Worm (Caenorhabditis elegans) whole organism, L1 larva: ENCODE results near the gene C05G5.7.
A peak's percentile ranks its signal among the peaks of the same experiment; 100 is the strongest.

Source experiments
- C04F5.9 ChIP-seq: sonication (generic microtip); optimal IDR thresholded peaks from 2 replicates; lab custom pipeline; 2016; ENCODE audit warnings: missing genetic modification characterization, missing compliant biosample characterization
- F16B12.6 ChIP-seq: fragments of 150-350 bp; optimal IDR thresholded peaks from 2 replicates; lab custom pipeline; 2014; ENCODE audit warnings: missing biosample characterization, missing genetic modification characterization
- Y116A8C.19 ChIP-seq: sonication (generic microtip); optimal IDR thresholded peaks from 2 replicates; lab custom pipeline; 2016; ENCODE audit warnings: missing compliant biosample characterization, missing genetic modification characterization, borderline replicate concordance
- aha-1 ChIP-seq: fragments of 150-350 bp; optimal IDR thresholded peaks from 2 replicates; lab custom pipeline; 2014; ENCODE audit warnings: missing biosample characterization, missing genetic modification characterization
- alr-1 ChIP-seq: fragments of 200-800 bp; sonication (Bioruptor generic); optimal IDR thresholded peaks from 2 replicates; lab custom pipeline; 2018; ENCODE audit warnings: borderline replicate concordance, mild to moderate bottlenecking, missing genetic modification characterization, missing compliant biosample characterization
- aly-2 ChIP-seq: fragments of 150-350 bp; optimal IDR thresholded peaks from 2 replicates; lab custom pipeline; 2014; ENCODE audit warnings: missing biosample characterization, missing genetic modification characterization
- ama-1 ChIP-seq: fragments of 150-350 bp; optimal IDR thresholded peaks from 2 replicates; lab custom pipeline; 2014
- blmp-1 ChIP-seq: fragments of 150-350 bp; optimal IDR thresholded peaks from 2 replicates; lab custom pipeline; 2014; ENCODE audit warnings: missing biosample characterization, missing genetic modification characterization
- ceh-8 ChIP-seq: fragments of 200-800 bp; sonication (Bioruptor generic); optimal IDR thresholded peaks from 2 replicates; lab custom pipeline; 2018; ENCODE audit warnings: mild to moderate bottlenecking, missing genetic modification characterization, moderate library complexity, missing compliant biosample characterization
- ceh-82 ChIP-seq, 3 experiments: fragments of 150-350 bp in 1 of 3; sonication (generic microtip) in 2 of 3; optimal IDR thresholded peaks; 2 replicates each; lab custom pipeline; 2014 to 2017; ENCODE audit warnings: missing biosample characterization in 3 of 3, missing genetic modification characterization in 3 of 3
- dsc-1 ChIP-seq: sonication (generic microtip); optimal IDR thresholded peaks from 2 replicates; lab custom pipeline; 2016; ENCODE audit warnings: mild to moderate bottlenecking, missing genetic modification characterization, missing compliant biosample characterization
- efl-1 ChIP-seq, 4 experiments: fragments of 150-350 bp; optimal IDR thresholded peaks in 3 of 4; peaks in 1 of 4; 1 replicate in 1 of 4; 2 replicates in 3 of 4; lab custom pipeline; 2014; ENCODE audit warnings: missing biosample characterization in 2 of 4, missing genetic modification characterization in 2 of 4, missing genetic modification reagents in 2 of 4
- efl-3 ChIP-seq: fragments of 200-800 bp; sonication (Bioruptor generic); optimal IDR thresholded peaks from 2 replicates; lab custom pipeline; 2018; ENCODE audit warnings: mild to moderate bottlenecking, missing genetic modification characterization, missing compliant biosample characterization
- elt-2 ChIP-seq: sonication (generic microtip); optimal IDR thresholded peaks from 2 replicates; lab custom pipeline; 2016; ENCODE audit warnings: missing genetic modification characterization, mild to moderate bottlenecking, inconsistent platforms, missing compliant biosample characterization, missing genetic modification reagents
- elt-3 ChIP-seq, 6 experiments: fragments of 150-350 bp in 1 of 6; sonication (generic microtip); optimal IDR thresholded peaks; 2 replicates each; lab custom pipeline; 2017 to 2018; ENCODE audit warnings: missing biosample characterization in 6 of 6, missing genetic modification characterization in 6 of 6, inconsistent platforms in 1 of 6
- hlh-17 ChIP-seq: fragments of 200-800 bp; sonication (Bioruptor generic); optimal IDR thresholded peaks from 2 replicates; lab custom pipeline; 2018; ENCODE audit warnings: missing genetic modification characterization, mild to moderate bottlenecking, missing compliant biosample characterization, moderate library complexity, borderline replicate concordance
- irx-1 ChIP-seq: sonication (generic microtip); optimal IDR thresholded peaks from 2 replicates; lab custom pipeline; 2016; ENCODE audit warnings: missing genetic modification characterization, missing compliant biosample characterization
- lin-13 ChIP-seq: fragments of 150-350 bp; optimal IDR thresholded peaks from 2 replicates; lab custom pipeline; 2014; ENCODE audit warnings: missing biosample characterization, missing genetic modification reagents, missing genetic modification characterization
- lin-14 ChIP-seq: fragments of 200-800 bp; sonication (Bioruptor generic); optimal IDR thresholded peaks from 2 replicates; lab custom pipeline; 2018; ENCODE audit warnings: mild to moderate bottlenecking, missing genetic modification characterization, moderate library complexity, missing compliant biosample characterization
- lin-35 ChIP-seq, 2 experiments: fragments of 150-350 bp; optimal IDR thresholded peaks; 2 replicates each; lab custom pipeline; 2014; ENCODE audit warnings: missing biosample characterization in 2 of 2, missing genetic modification characterization in 2 of 2, missing genetic modification reagents in 2 of 2
- mdl-1 ChIP-seq, 2 experiments: fragments of 150-350 bp; optimal IDR thresholded peaks; 2 replicates each; lab custom pipeline; 2014 to 2017; ENCODE audit warnings: missing biosample characterization in 2 of 2, missing genetic modification characterization in 2 of 2, inconsistent platforms in 1 of 2
- mep-1 ChIP-seq: fragments of 150-350 bp; optimal IDR thresholded peaks from 2 replicates; lab custom pipeline; 2014; ENCODE audit warnings: missing biosample characterization, missing genetic modification characterization
- nhr-11 ChIP-seq: fragments of 150-350 bp; optimal IDR thresholded peaks from 2 replicates; lab custom pipeline; 2014; ENCODE audit warnings: missing biosample characterization, missing genetic modification characterization
- nhr-12 ChIP-seq: sonication (generic microtip); optimal IDR thresholded peaks from 2 replicates; lab custom pipeline; 2017; ENCODE audit warnings: missing biosample characterization, missing genetic modification characterization
- nhr-237 ChIP-seq: fragments of 150-350 bp; optimal IDR thresholded peaks from 2 replicates; lab custom pipeline; 2014; ENCODE audit warnings: missing biosample characterization, missing genetic modification characterization
- nhr-76 ChIP-seq: sonication (generic microtip); optimal IDR thresholded peaks from 2 replicates; lab custom pipeline; 2017; ENCODE audit warnings: missing biosample characterization, missing genetic modification characterization
- nhr-85 ChIP-seq: sonication (generic microtip); peaks from one replicate; lab custom pipeline; 2016; ENCODE audit warnings: missing genetic modification characterization, inconsistent platforms, missing compliant biosample characterization
- pag-3 ChIP-seq: sonication (generic microtip); optimal IDR thresholded peaks from 2 replicates; lab custom pipeline; 2017; ENCODE audit warnings: missing genetic modification characterization, mild to moderate bottlenecking, missing compliant biosample characterization, antibody characterized with exemption, borderline replicate concordance; ENCODE audit not compliant: insufficient read depth
- tbx-2 ChIP-seq: sonication (generic microtip); optimal IDR thresholded peaks from 2 replicates; lab custom pipeline; 2016; ENCODE audit warnings: missing genetic modification characterization, missing compliant biosample characterization
- unc-62 ChIP-seq: fragments of 150-350 bp; optimal IDR thresholded peaks from 2 replicates; lab custom pipeline; 2014; ENCODE audit warnings: missing biosample characterization, missing genetic modification reagents, missing genetic modification characterization
- unc-86 ChIP-seq: sonication (generic microtip); optimal IDR thresholded peaks from 2 replicates; lab custom pipeline; 2016; ENCODE audit warnings: missing genetic modification characterization, missing compliant biosample characterization
- unc-98 ChIP-seq: fragments of 200-800 bp; sonication (Bioruptor generic); IDR thresholded peaks from 2 replicates; pipeline ENCODE4 v1.3.6; 2022; ENCODE audit warnings: missing genetic modification characterization, missing compliant biosample characterization
- zag-1 ChIP-seq: fragments of 150-350 bp; optimal IDR thresholded peaks from 2 replicates; lab custom pipeline; 2014; ENCODE audit warnings: missing biosample characterization, missing genetic modification characterization

Gene C05G5.7

DNA sequence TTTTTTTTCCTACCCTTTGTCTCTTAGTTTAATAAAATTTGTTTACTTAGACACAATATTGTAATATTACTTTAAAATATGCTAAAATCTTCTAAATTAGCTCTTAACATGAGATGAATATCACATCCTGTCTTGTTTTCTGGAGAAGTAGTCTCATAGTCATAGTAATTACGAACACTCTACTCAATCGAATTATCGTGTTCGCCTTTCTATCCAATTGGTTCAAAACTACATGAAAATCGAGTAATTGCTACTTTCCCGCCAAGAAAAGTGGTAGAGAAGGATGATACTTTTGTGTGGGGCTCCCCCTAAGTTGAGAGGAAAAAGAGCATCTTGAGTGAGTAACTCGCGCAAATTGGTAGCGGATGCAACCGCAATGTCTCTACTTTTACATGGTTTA lies 34.5 kb upstream of the C05G5.7 start:
- TF ChIP-seq ceh-8 (no peak), dsc-1 (peak; percentile 34), ceh-82 (tag; optimal IDR thresholded peaks at IDR 0.05; lab: Kevin White, UChicago) (no peak), lin-13 (no peak)

DNA sequence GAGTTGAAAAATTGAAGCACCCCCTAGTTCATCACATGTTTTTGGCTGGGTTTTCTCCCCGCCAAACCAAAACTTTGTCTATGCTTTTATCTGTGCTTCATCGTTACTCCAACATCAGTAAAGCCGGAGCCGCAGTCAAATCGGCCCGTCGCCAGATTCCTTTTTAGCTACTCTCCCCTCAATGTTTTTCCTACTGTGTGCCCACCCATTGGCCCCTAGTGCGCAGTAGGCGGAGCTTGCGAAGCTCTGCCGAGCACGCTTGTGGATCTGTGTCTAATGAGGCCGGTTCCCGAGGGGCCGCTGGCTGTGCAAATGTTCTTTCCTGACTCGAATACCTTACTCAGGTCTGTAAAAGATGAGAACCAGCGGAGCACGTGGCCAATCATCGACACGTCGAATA lies 32.7 kb upstream of the C05G5.7 start:
- no peak for TF ChIP-seq nhr-76 (tag; lab: Kevin White, UChicago)
- TF ChIP-seq lin-14 (GFP tag; lab: Kevin White, UChicago), result peak; percentile 37
- no peak for TF ChIP-seq unc-62
- peak; percentile 21 for TF ChIP-seq tbx-2 (tag; lab: Kevin White, UChicago)
- no peak for TF ChIP-seq hlh-17
- no peak for TF ChIP-seq efl-1 (optimal IDR thresholded peaks at IDR 0.05; lab: Kevin White, UChicago)
- peak in 1 of 2 experiments; percentile 93 for TF ChIP-seq efl-1 (GFP tag; optimal IDR thresholded peaks at IDR 0.05 in 1 of 2; lab: Kevin White, UChicago)

DNA sequence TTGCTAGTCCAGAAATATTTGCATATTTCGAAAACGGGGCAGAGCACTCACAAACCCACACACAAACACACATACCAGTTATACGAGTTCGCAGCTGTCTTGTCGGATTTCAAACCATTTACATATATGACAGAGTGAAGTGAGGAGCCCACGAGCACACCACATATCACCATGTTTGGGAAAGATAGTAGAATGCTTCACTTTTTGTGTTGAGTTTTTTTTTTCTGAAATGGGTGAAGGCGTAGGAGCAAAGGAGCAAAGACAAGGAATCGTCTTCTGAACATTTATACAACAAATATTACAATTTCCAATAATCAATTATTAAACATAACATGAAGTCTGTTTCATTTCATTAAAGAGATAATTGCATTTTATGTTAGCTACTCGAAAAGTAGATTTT lies 31.6 kb upstream of the C05G5.7 start:
- TF ChIP-seq elt-3 (tag; optimal IDR thresholded peaks at IDR 0.05; lab: Kevin White, UChicago), result no peak
- no peak for TF ChIP-seq C04F5.9 (tag; lab: Kevin White, UChicago)
- TF ChIP-seq irx-1, result no peak
- TF ChIP-seq mep-1 (tag; lab: Kevin White, UChicago), result no peak
- no peak for TF ChIP-seq aha-1 (tag; lab: Kevin White, UChicago)
- no peak for TF ChIP-seq aly-2 (tag; lab: Kevin White, UChicago)
- no peak for TF ChIP-seq ama-1 (lab: Kevin White, UChicago)
- TF ChIP-seq unc-98, result no peak
- no peak for TF ChIP-seq nhr-11 (tag; lab: Kevin White, UChicago)
- TF ChIP-seq unc-86 (tag; lab: Kevin White, UChicago), result no peak
- no peak for TF ChIP-seq hlh-17
- TF ChIP-seq efl-3 (GFP tag; lab: Kevin White, UChicago), result no peak
- TF ChIP-seq zag-1 (tag; lab: Kevin White, UChicago), result no peak
- TF ChIP-seq alr-1 (tag; lab: Kevin White, UChicago), result no peak
- no peak for TF ChIP-seq nhr-12
- no peak for TF ChIP-seq blmp-1 (tag; lab: Kevin White, UChicago)
- TF ChIP-seq pag-3, result no peak

DNA sequence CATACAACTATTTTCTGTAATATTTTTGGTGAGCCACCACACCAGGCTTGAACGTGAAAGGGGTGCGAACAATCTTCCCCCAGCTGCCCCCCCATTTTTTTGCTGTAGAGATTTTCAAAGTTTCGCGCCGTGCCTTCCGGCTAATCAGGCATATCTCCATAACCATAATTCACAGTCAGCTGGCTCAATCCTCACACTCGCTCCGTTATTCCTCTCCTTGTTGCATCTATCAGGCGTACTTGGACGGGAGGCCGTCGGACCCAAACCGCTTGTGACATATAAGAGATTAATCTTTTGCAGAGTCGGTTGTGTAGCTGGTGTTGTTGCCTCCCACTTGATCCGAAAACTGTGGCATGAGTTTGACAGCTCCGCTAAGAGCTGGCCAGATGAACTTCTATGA lies 29.7 kb upstream of the C05G5.7 start, which contains the start of gene unc-3:
Gene unc-3, plus strand, starts transcription at position 301 of the 400 bp plus-strand sequence.
- peak; percentile 36 for TF ChIP-seq nhr-85
- TF ChIP-seq lin-35 (GFP tag; optimal IDR thresholded peaks at IDR 0.05; lab: Kevin White, UChicago), result no peak

DNA sequence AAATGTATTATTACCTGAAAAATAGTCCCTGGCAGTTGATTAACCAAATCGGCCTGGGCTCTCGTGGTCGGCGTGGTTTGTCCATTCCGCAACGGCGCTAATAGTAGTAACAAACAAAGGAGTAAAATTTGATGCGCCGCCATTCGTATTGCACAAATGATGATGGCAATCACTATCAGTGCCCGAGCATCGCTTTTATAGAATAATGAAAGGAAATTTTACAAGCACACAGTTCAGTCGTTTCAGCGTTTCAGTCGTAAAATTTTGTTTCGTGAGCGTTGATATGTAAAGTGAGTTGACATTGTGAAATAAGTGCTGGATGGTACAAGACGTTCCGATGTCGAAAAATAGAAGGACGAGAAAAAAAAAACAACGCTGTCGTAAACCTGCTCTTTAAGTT lies 28.1 kb upstream of the C05G5.7 start, which contains the start of gene Y16B4A.2:
Gene Y16B4A.2, minus strand, starts transcription at position 170 of the 400 bp plus-strand sequence.
- TF ChIP-seq Y116A8C.19 (tag; lab: Kevin White, UChicago), result no peak
- peak; percentile 8 for TF ChIP-seq elt-2 (tag; lab: Kevin White, UChicago)
- TF ChIP-seq, all 84 proteins: peak for 1

DNA sequence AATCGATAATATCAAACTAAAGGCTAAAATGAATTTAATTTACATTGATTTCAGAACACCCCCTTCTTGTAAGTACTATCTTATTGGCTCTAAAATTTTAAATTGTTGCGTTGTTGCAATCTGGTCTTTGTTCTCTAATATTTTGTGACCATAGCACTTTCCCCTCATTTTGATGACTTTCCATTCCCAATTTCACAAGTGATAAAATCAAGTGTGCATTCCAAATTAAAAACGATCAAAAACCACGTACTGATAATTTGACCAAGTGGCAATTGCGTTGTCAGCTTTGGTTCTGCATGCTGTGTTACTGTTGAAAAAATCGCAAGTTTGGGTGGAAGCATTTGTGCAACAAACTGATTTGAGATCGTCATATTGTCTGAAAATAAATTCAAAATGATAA lies 26.8 kb upstream of the C05G5.7 start:
- TF ChIP-seq aly-2 (tag; lab: Kevin White, UChicago) (no peak), nhr-237 (tag; lab: Kevin White, UChicago) (no peak), elt-2 (tag; lab: Kevin White, UChicago) (peak; percentile 16)

DNA sequence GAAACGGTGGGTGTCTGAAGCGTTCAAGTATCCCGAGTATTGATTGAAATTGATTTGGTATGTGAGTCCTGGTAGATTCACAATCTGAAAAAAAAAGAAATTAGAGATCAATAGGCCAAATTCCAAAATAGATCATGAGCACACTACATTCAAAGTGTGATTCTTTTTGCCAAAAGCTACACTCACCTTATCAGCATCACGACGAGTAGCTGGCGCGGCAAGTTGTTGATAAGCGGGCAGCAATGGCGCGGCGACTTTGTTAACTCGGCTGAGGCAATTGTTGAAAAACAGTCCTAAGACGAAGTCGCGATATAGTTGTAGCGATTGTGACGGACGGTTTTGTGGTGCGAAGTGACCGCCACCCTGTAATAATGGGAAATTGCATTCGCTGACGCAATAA lies 25.4 kb upstream of the C05G5.7 start:
- no peak for TF ChIP-seq mdl-1 (tag; optimal IDR thresholded peaks at IDR 0.05; lab: Kevin White, UChicago)
- TF ChIP-seq F16B12.6 (tag; lab: Kevin White, UChicago), result no peak
- TF ChIP-seq elt-2 (tag; lab: Kevin White, UChicago), result peak; percentile 66
- no peak for TF ChIP-seq C04F5.9 (tag; lab: Kevin White, UChicago)
- no peak for TF ChIP-seq efl-1 (optimal IDR thresholded peaks at IDR 0.05; lab: Kevin White, UChicago)
- no peak for TF ChIP-seq efl-1 (GFP tag; optimal IDR thresholded peaks at IDR 0.05 in 1 of 2; lab: Kevin White, UChicago)
